Worm (Caenorhabditis elegans): ENCODE data around the gene vps-36.

vps-36 gene

DNA sequence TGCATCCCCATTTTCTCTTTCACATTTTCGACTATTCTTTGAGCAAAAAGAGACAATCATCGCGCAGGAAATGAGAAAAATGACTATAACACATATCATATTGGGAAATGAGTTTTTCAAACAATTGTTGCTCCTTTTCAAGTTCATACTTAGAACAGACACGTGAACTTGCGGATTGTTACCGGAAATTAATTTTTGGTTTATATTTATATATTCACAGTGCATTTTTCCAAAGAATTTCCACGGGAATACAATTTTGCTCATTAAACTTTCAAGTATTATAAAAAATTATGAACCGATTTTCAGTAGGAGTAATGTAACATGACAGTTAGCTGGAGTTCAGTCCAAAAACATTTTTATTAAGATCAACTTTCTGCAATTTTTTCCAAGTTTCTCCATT, 37.2 kb downstream of the vps-36 start, which contains the start of gene F58B4.7:
TSS of gene F58B4.7 (minus strand) at position 101 of the 400 bp plus-strand sequence.
- TF ChIP-seq sea-2 (GFP tag; optimal IDR thresholded peaks at IDR 0.05), result no peak
- TF ChIP-seq snpc-4 (tag; optimal IDR thresholded peaks at IDR 0.05), result no peak
- no peak for TF ChIP-seq mml-1 (tag; optimal IDR thresholded peaks at IDR 0.05)
- TF ChIP-seq ZK546.5 (tag; optimal IDR thresholded peaks at IDR 0.05), result no peak
- TF ChIP-seq unc-62 (GFP tag; optimal IDR thresholded peaks at IDR 0.05), result no peak
- no peak for TF ChIP-seq nhr-28 (tag; optimal IDR thresholded peaks at IDR 0.05)
- no peak for TF ChIP-seq pha-4 (tag; optimal IDR thresholded peaks at IDR 0.05)
- TF ChIP-seq nhr-76 (tag; optimal IDR thresholded peaks at IDR 0.05), result no peak
- no peak for TF ChIP-seq lin-39 (tag; optimal IDR thresholded peaks at IDR 0.05)
- TF ChIP-seq mdl-1 (tag; optimal IDR thresholded peaks at IDR 0.05), result no peak
- TF ChIP-seq elt-3 (tag; optimal IDR thresholded peaks at IDR 0.05), result no peak
- TF ChIP-seq zag-1 (tag; optimal IDR thresholded peaks at IDR 0.05), result no peak
- TF ChIP-seq lin-15B (tag; optimal IDR thresholded peaks at IDR 0.05), result no peak
- TF ChIP-seq daf-12 (tag; optimal IDR thresholded peaks at IDR 0.05), result no peak
- no peak for TF ChIP-seq R02D3.7 (tag; optimal IDR thresholded peaks at IDR 0.05)
- TF ChIP-seq ceh-82 (tag; optimal IDR thresholded peaks at IDR 0.05), result no peak
- no peak for TF ChIP-seq unc-39 (tag; optimal IDR thresholded peaks at IDR 0.05)

DNA sequence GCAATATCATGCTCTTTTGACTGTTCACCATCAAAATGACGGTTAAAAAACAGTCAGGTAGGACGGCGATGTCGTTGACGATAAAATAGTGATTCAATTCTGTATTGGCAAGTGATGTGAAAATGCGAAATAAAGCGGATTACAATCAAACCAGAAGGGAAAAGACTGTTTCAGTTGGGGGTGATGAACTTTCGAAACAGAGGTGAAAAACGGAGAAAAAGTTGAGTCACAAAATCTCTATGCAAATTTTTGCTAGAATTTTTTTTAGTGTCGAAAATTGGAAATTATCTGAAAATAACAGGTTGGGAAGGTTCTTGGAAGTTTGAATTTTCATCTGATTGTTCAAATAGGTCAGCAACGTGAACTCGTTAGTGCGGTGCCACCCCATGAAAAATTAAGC, 38.7 kb downstream of the vps-36 start, which contains the start of gene nas-31:
TSS of gene nas-31 (minus strand) at position 101 of the 400 bp plus-strand sequence.
- TF ChIP-seq lin-15B (tag; optimal IDR thresholded peaks at IDR 0.05) (no peak), ZK546.5 (tag; optimal IDR thresholded peaks at IDR 0.05) (no peak)

DNA sequence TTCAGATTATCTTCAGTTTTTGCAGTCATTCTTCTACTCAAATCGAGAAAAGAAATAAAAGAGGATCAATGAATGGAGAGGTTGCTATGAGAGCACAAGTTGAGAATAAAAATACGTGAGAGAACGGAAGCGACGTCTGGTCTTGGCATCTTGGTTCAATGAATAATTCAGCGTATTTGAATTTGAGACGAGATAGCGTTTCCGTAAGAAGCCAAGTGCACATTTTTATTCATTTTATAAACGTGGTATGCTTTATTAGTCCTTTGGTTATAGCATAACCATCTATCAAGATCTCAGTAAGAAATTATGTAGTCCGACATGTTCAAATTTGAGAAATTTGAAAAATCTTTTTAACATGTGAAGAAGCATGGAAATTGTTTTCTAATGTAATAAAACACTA, 42.1 kb downstream of the vps-36 start, which contains the start of gene F58B4.2:
TSS of gene F58B4.2 (minus strand) at position 101 of the 400 bp plus-strand sequence.
- TF ChIP-seq nhr-43 (tag; optimal IDR thresholded peaks at IDR 0.05; ENCODE audit: poor library complexity, severe bottlenecking), result no peak

DNA sequence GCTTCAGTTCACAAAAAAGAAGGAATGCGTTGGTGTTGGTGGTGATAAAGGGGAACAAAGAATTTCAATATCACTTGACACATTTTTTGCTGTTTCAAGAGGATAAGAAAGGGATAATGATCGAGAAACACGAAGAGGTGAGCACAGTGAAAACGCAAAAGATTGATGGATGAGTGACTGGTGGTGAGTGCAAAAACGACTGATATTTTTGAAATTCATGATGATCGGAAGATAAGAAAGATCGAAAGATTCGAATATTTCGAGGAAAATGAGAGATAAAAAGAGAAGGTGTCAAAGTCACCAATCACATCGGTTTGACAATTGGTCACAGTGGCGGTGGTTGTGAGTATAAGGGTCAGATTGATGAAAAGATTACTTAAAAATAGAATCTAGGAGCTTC, 44.5 kb downstream of the vps-36 start:
- TF ChIP-seq nhr-11 (tag; optimal IDR thresholded peaks at IDR 0.05) (no peak), unc-62 (GFP tag; optimal IDR thresholded peaks at IDR 0.05) (peak; percentile 82), elt-1 (tag; optimal IDR thresholded peaks at IDR 0.05) (peak; percentile 76), nfya-1 (tag; optimal IDR thresholded peaks at IDR 0.05; ENCODE audit: insufficient read depth) (peak; percentile 15)

DNA sequence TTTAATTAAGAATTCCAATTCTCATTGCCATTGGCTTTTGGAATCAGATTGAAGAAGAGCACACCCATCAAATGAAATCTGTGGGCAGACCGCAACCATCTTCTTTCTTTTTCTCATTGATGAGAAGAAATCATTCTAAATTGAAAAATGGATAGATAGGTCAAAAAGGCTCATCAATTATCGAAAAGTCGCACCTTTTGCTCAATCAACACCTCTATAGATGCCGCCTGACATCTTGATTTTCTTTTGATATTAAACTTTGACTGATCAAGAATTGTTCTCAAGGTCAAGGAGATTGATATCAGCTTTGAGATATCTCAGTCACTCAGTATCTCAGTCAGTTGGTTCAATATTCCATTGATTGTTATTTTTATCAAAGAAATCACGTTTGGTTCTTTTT, 50.5 kb downstream of the vps-36 start:
- TF ChIP-seq nhr-11 (tag; optimal IDR thresholded peaks at IDR 0.05), result no peak
- TF ChIP-seq R02D3.7 (tag; optimal IDR thresholded peaks at IDR 0.05), result no peak
- TF ChIP-seq lsy-12 (tag; optimal IDR thresholded peaks at IDR 0.05), result no peak
- no peak for TF ChIP-seq nhr-67 (tag; optimal IDR thresholded peaks at IDR 0.05)
- TF ChIP-seq egl-27 (tag; optimal IDR thresholded peaks at IDR 0.05), result no peak
- TF ChIP-seq nhr-237 (tag; optimal IDR thresholded peaks at IDR 0.05), result no peak
- TF ChIP-seq mdl-1 (tag; optimal IDR thresholded peaks at IDR 0.05), result no peak
- no peak for TF ChIP-seq pqm-1 (tag; optimal IDR thresholded peaks at IDR 0.05)
- TF ChIP-seq egl-5 (tag; optimal IDR thresholded peaks at IDR 0.05), result no peak

DNA sequence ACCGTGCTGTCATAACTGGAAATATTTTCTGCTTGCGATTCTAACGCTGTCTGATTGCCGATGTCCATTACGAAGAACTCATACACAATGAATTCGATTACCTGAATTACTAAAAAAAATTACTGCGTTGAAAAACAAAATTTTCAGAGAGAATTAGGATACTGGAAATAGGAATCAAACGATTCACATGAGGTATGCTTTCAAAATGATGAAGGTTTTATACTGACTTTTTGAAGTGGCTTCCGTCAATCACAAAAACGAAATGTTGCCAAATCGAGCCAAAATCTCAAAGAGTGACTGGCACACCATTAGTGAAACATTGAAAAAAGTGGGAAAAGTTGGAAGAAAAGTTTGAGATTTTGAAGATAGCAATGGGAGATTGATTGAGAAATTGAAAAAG, 51.4 kb downstream of the vps-36 start, which contains the start of gene zzz-1:
TSS of gene zzz-1 (minus strand) at position 101 of the 400 bp plus-strand sequence.
- TF ChIP-seq ceh-16 (tag; optimal IDR thresholded peaks at IDR 0.05), result no peak
- TF ChIP-seq mml-1 (tag; optimal IDR thresholded peaks at IDR 0.05), result no peak
- no peak for TF ChIP-seq nhr-25 (tag; optimal IDR thresholded peaks at IDR 0.05)
- no peak for TF ChIP-seq nhr-43 (tag; optimal IDR thresholded peaks at IDR 0.05; ENCODE audit: poor library complexity, severe bottlenecking)
- TF ChIP-seq nhr-237 (tag; optimal IDR thresholded peaks at IDR 0.05), result no peak
- no peak for TF ChIP-seq lin-15B (tag; optimal IDR thresholded peaks at IDR 0.05)
- TF ChIP-seq elt-1 (tag; optimal IDR thresholded peaks at IDR 0.05), result peak; percentile 86
- TF ChIP-seq ztf-11 (tag; optimal IDR thresholded peaks at IDR 0.05), result no peak

All from whole organism, L3 larva.